Fruit fly (Drosophila melanogaster): ENCODE measurements around the gene CG31639.

CG31639 gene

dm6 chr2L:6124815-6125214 lies 30.1 kb downstream of the CG31639 start, which contains the start of gene Arpc4:
Gene Arpc4, plus strand, starts transcription at chr2L:6125132.
- TF ChIP-seq Smox (GFP tag; optimal IDR thresholded peaks at IDR 0.05), result peak; percentile 58
- peak; percentile 73 for TF ChIP-seq pdm3 (GFP tag; optimal IDR thresholded peaks at IDR 0.05)
- no peak for TF ChIP-seq CG9139 (GFP tag; optimal IDR thresholded peaks at IDR 0.05)
- TF ChIP-seq ss (GFP tag; optimal IDR thresholded peaks at IDR 0.05), result no peak
- no peak for TF ChIP-seq fd85E (GFP tag; optimal IDR thresholded peaks at IDR 0.05)
- TF ChIP-seq Met (GFP tag; optimal IDR thresholded peaks at IDR 0.05), result peak; percentile 46
- peak; percentile 2 for TF ChIP-seq Sox15 (GFP tag; optimal IDR thresholded peaks at IDR 0.05)
- peak; percentile 65; the same call in 2 of the 3 replicates for TF ChIP-seq CG6163 (GFP tag; IDR thresholded peaks at IDR 0.05)
- TF ChIP-seq CG6792 (GFP tag; optimal IDR thresholded peaks at IDR 0.05), result peak; percentile 42
- TF ChIP-seq Gug (GFP tag; IDR thresholded peaks at IDR 0.05), result no peak
- TF ChIP-seq CG6808 (GFP tag; optimal IDR thresholded peaks at IDR 0.05), result no peak
- TF ChIP-seq net (GFP tag; optimal IDR thresholded peaks at IDR 0.05), result no peak
- TF ChIP-seq lz (GFP tag; optimal IDR thresholded peaks at IDR 0.05), result peak; percentile 62
- peak; percentile 57 for TF ChIP-seq CG3032 (tag; optimal IDR thresholded peaks at IDR 0.05)
- peak; percentile 46 for TF ChIP-seq topi (GFP tag; optimal IDR thresholded peaks at IDR 0.05)
- no peak for TF ChIP-seq CG34406 (GFP tag; optimal IDR thresholded peaks at IDR 0.05)
- peak; percentile 70 for TF ChIP-seq esn (GFP tag; optimal IDR thresholded peaks at IDR 0.05)
- TF ChIP-seq CG16779 (tag; optimal IDR thresholded peaks at IDR 0.05), result no peak
- peak; percentile 82 for TF ChIP-seq Eip78C (GFP tag)
- no peak for TF ChIP-seq Hr38 (GFP tag; optimal IDR thresholded peaks at IDR 0.05)
- TF ChIP-seq achi (GFP tag; optimal IDR thresholded peaks at IDR 0.05), result no peak
- TF ChIP-seq Blimp-1 (GFP tag; optimal IDR thresholded peaks at IDR 0.05), result no peak
- TF ChIP-seq cyc (GFP tag; optimal IDR thresholded peaks at IDR 0.05), result peak; percentile 48
- TF ChIP-seq CG6276 (GFP tag; optimal IDR thresholded peaks at IDR 0.05), result no peak
- TF ChIP-seq CG10631 (GFP tag; optimal IDR thresholded peaks at IDR 0.05), result peak; percentile 62
- TF ChIP-seq CG31627 (GFP tag; optimal IDR thresholded peaks at IDR 0.05), result peak; percentile 64
- TF ChIP-seq Ets96B (tag; optimal IDR thresholded peaks at IDR 0.05), result peak; percentile 25
- no peak for TF ChIP-seq vri (GFP tag; optimal IDR thresholded peaks at IDR 0.05)
- no peak for TF ChIP-seq CG11902 (GFP tag; optimal IDR thresholded peaks at IDR 0.05)
- no peak for TF ChIP-seq CG3919 (GFP tag; optimal IDR thresholded peaks at IDR 0.05)
- TF ChIP-seq Ets21C (GFP tag; optimal IDR thresholded peaks at IDR 0.05), result peak; percentile 46
- no peak for TF ChIP-seq CG10669 (GFP tag; optimal IDR thresholded peaks at IDR 0.05)
- no peak for TF ChIP-seq CG6854 (GFP tag; optimal IDR thresholded peaks at IDR 0.05)
- TF ChIP-seq Hr4 (GFP tag; optimal IDR thresholded peaks at IDR 0.05), result peak; percentile 49
- TF ChIP-seq CG11762 (GFP tag; optimal IDR thresholded peaks at IDR 0.05; ENCODE audit: insufficient read depth), result no peak
- no peak for TF ChIP-seq CG4318 (GFP tag; optimal IDR thresholded peaks at IDR 0.05)
- TF ChIP-seq fkh (GFP tag; optimal IDR thresholded peaks at IDR 0.05), result no peak
- no peak for TF ChIP-seq Eip93F (GFP tag; optimal IDR thresholded peaks at IDR 0.05)
- peak; percentile 40 for TF ChIP-seq acj6 (GFP tag; optimal IDR thresholded peaks at IDR 0.05)
- 0 out of 3 replicates have a peak, but pooled peaks have one; percentile 27 for TF ChIP-seq CG8119 (GFP tag; IDR thresholded peaks at IDR 0.05)
- peak; percentile 60 for TF ChIP-seq Hr39 (GFP tag; optimal IDR thresholded peaks at IDR 0.05)
- TF ChIP-seq Eip75B (GFP tag; optimal IDR thresholded peaks at IDR 0.05), result peak; percentile 57
- TF ChIP-seq Sox14 (GFP tag; optimal IDR thresholded peaks at IDR 0.05), result peak; percentile 67

dm6 chr2L:6118212-6118611 lies 36.7 kb downstream of the CG31639 start, which contains the start of gene CG31642:
Gene CG31642, plus strand, starts transcription at chr2L:6118512.
- TF ChIP-seq spab (GFP tag; optimal IDR thresholded peaks at IDR 0.05) (no peak), topi (GFP tag; optimal IDR thresholded peaks at IDR 0.05) (no peak), CG10631 (GFP tag; optimal IDR thresholded peaks at IDR 0.05) (no peak), svp (GFP tag) (no peak), Hr39 (GFP tag; optimal IDR thresholded peaks at IDR 0.05) (no peak), Eip75B (GFP tag; optimal IDR thresholded peaks at IDR 0.05) (no peak), Blimp-1 (GFP tag; optimal IDR thresholded peaks at IDR 0.05) (no peak), CG31627 (GFP tag; optimal IDR thresholded peaks at IDR 0.05) (no peak)
